Worm (Caenorhabditis elegans) whole organism, mixed stage, embryonic: ENCODE results near the gene Y32H12A.1.

Experiments used
- ces-1 ChIP-seq: fragments of 150-350 bp; optimal IDR thresholded peaks from 2 replicates; lab custom pipeline; 2014; ENCODE audit warnings: missing biosample characterization, missing genetic modification reagents, missing genetic modification characterization
- mep-1 ChIP-seq: fragments of 150-350 bp; optimal IDR thresholded peaks from 2 replicates; lab custom pipeline; 2017; ENCODE audit warnings: missing biosample characterization, missing genetic modification reagents, missing genetic modification characterization, inconsistent platforms
- nhr-237 ChIP-seq: fragments of 150-350 bp; optimal IDR thresholded peaks from 2 replicates; lab custom pipeline; 2014; ENCODE audit warnings: missing biosample characterization, missing genetic modification characterization
- pha-4 ChIP-seq: fragments of 150-350 bp; optimal IDR thresholded peaks from 2 replicates; lab custom pipeline; 2018; ENCODE audit warnings: missing biosample characterization, missing genetic modification reagents, missing genetic modification characterization
- unc-39 ChIP-seq: fragments of 150-350 bp; optimal IDR thresholded peaks from 2 replicates; lab custom pipeline; 2014; ENCODE audit warnings: missing biosample characterization, missing genetic modification characterization
- unc-62 ChIP-seq: fragments of 150-350 bp; optimal IDR thresholded peaks from 2 replicates; lab custom pipeline; 2014; ENCODE audit warnings: missing biosample characterization, missing genetic modification reagents, missing genetic modification characterization
- ztf-11 ChIP-seq: fragments of 150-350 bp; optimal IDR thresholded peaks from 2 replicates; lab custom pipeline; 2014; ENCODE audit warnings: missing biosample characterization, missing genetic modification characterization

ce11 chrIII:5385315-5385714 is 23.3 kb downstream of the Y32H12A.1 start, which contains the start of gene Y32H12A.7:
- TF ChIP-seq mep-1 (no peak), nhr-237 (no peak), ztf-11 (tag; lab: Kevin White, UChicago) (no peak), pha-4 (tag; lab: Kevin White, UChicago) (no peak), unc-62 (no peak), ces-1 (GFP tag; lab: Kevin White, UChicago) (no peak), unc-39 (tag; lab: Kevin White, UChicago) (no peak)
